Worm (Caenorhabditis elegans): Measurements from ENCODE around the gene tba-4.

The tba-4 gene

DNA sequence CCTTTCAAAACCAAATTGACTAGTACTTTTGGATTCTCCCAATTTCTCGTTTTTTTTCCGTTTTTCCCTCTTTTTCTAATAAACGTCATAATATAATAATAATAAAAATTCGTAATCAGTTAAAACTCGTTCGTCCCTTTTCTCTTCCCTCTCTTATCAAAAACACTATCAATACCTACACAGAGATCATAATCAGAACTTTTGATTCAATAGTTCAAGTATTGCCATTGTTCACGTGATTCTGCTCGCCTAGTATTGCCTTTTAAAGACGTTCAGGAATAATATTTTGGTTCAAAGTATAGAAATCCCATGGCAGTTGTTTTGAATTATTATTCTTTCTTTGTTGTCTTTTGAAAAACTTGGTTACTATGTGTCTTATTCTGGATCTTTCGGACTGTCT, 6.2 kb downstream of the tba-4 start (continued):
- TF ChIP-seq ceh-58 (GFP tag; IDR thresholded peaks at IDR 0.05), result no peak
- peak; percentile 50 for TF ChIP-seq atf-7 (tag; optimal IDR thresholded peaks at IDR 0.05)
- peak; percentile 83 for TF ChIP-seq nhr-80 (tag; optimal IDR thresholded peaks at IDR 0.05)

DNA sequence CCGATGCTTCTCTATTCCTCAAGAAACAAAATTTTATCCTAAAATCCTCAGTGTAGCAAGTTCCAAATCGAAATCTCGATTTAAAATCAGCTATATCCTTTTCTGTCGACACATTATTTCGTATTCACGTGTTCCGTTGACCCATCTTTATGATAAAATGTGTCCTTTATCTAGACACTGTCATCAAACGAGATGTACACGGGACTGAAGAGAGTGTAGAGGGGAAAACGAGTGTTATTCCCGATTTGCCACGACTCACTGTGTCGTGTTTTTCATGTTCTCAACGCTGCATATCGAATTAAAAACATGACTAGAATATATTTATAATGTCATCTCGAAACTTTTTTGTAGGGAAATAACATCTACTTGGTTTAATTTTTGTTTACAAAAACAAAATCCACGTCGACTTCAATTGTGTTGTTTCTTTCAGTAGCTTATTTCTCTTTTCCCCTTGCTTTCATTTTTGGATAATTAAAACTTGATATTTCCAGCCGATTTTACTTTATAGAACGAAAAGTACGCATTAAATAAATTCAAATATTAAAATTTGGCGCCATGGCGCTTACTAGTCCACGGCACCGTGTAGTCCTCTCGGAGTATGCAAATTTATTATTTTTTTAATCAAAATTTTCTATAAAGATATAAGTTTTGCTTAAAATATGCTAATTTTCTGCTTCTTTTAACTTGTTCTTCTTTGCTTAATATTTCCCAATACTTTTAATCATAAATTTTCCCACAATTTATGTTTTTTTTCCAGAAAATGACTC, 7.5 kb downstream of the tba-4 start, which contains the start of gene metr-1:
metr-1 (plus strand) TSS at position 758 of the 767 bp plus-strand sequence.
- TF ChIP-seq hsf-1 (GFP tag; IDR thresholded peaks at IDR 0.05) (no peak), nhr-90 (tag; optimal IDR thresholded peaks at IDR 0.05) (no peak), ekl-4 (GFP tag; IDR thresholded peaks at IDR 0.05) (peak; percentile 22; the same call in 1 of the 2 replicates), xnd-1 (tag; optimal IDR thresholded peaks at IDR 0.05) (peak; percentile 27), madf-3 (GFP tag; IDR thresholded peaks at IDR 0.05) (no peak), ZK185.1 (tag; optimal IDR thresholded peaks at IDR 0.05; ENCODE audit: poor library complexity, severe bottlenecking) (peak; percentile 5), snpc-1.1 (tag; optimal IDR thresholded peaks at IDR 0.05; ENCODE audit: insufficient read depth) (no peak), pbrm-1 (GFP tag; IDR thresholded peaks at IDR 0.05) (no peak), Y53G8AR.9 (GFP tag; conservative IDR thresholded peaks at IDR 0.05) (no peak), hlh-26 (GFP tag; conservative IDR thresholded peaks at IDR 0.05) (no peak), nhr-179 (tag; optimal IDR thresholded peaks at IDR 0.05) (no peak), snpc-4 (GFP tag; optimal IDR thresholded peaks at IDR 0.05) (no peak), snpc-4 (tag; optimal IDR thresholded peaks at IDR 0.05) (no peak), tlf-1 (GFP tag; optimal IDR thresholded peaks at IDR 0.05) (no peak), tbp1 (GFP tag; optimal IDR thresholded peaks at IDR 0.05) (no peak), nhr-80 (tag; optimal IDR thresholded peaks at IDR 0.05) (peak; percentile 9), K12H6.12 (tag; optimal IDR thresholded peaks at IDR 0.05) (no peak), lin-35 (GFP tag; optimal IDR thresholded peaks at IDR 0.05) (peak in 2 of 3 experiments; percentile 9 to 79), ccch-3 (GFP tag; optimal IDR thresholded peaks at IDR 0.05) (no peak), bed-2 (GFP tag; IDR thresholded peaks at IDR 0.05) (peak; percentile 59; the same call in 1 of the 2 replicates), ztf-3 (GFP tag; optimal IDR thresholded peaks at IDR 0.05) (no peak), lin-54 (GFP tag; optimal IDR thresholded peaks at IDR 0.05) (peak; percentile 68), mcd-1 (GFP tag; IDR thresholded peaks at IDR 0.05) (peak; percentile 49; the same call in 1 of the 2 replicates), ceh-40 (GFP tag; IDR thresholded peaks at IDR 0.05) (no peak), tbx-9 (tag; optimal IDR thresholded peaks at IDR 0.05; ENCODE audit: borderline replicate concordance) (no peak), attf-3 (GFP tag; conservative IDR thresholded peaks at IDR 0.05) (no peak), let-526 (GFP tag; IDR thresholded peaks at IDR 0.05) (no peak), gei-17 (GFP tag; optimal IDR thresholded peaks at IDR 0.05) (no peak), rec-8 (tag; optimal IDR thresholded peaks at IDR 0.05) (peak in 1 of 2 experiments; percentile 18), madf-8 (GFP tag; conservative IDR thresholded peaks at IDR 0.05) (0 out of 2 replicates have a peak, but pooled peaks have one; percentile 7), aptf-2 (GFP tag; conservative IDR thresholded peaks at IDR 0.05) (no peak), B0019.2 (GFP tag; conservative IDR thresholded peaks at IDR 0.05) (no peak), lsl-1 (GFP tag; optimal IDR thresholded peaks at IDR 0.05) (peak; percentile 41), madf-6 (GFP tag; IDR thresholded peaks at IDR 0.05) (peak; percentile 70), ets-4 (GFP tag; optimal IDR thresholded peaks at IDR 0.05) (no peak), rcor-1 (GFP tag; IDR thresholded peaks at IDR 0.05) (no peak), nhr-120 (GFP tag; IDR thresholded peaks at IDR 0.05) (no peak), Y95B8A.8 (GFP tag; IDR thresholded peaks at IDR 0.05) (0 out of 2 replicates have a peak, but pooled peaks have one; percentile 42), ama-1 (optimal IDR thresholded peaks at IDR 0.05) (peak; percentile 38), ama-1 (GFP tag; optimal IDR thresholded peaks at IDR 0.05) (no peak), efl-1 (GFP tag; optimal IDR thresholded peaks at IDR 0.05) (peak; percentile 92), F33H1.4 (GFP tag; IDR thresholded peaks at IDR 0.05) (peak; percentile 53), lsy-27 (tag; optimal IDR thresholded peaks at IDR 0.05; ENCODE audit: borderline replicate concordance, insufficient read depth) (no peak)
